Fruit fly (Drosophila melanogaster) whole organism, embryonic: ENCODE results near the gene CG33287.

Experiments used
- B-H2 ChIP-seq: fragments of 200-800 bp; sonication (Bioruptor generic); optimal IDR thresholded peaks from 2 replicates; lab custom pipeline; 2018; ENCODE audit warnings: missing biosample characterization, mild to moderate bottlenecking, missing genetic modification characterization
- Bdp1 ChIP-seq: fragments of 200-800 bp; sonication (Bioruptor generic); optimal IDR thresholded peaks from 3 replicates; lab custom pipeline; 2016; ENCODE audit warnings: missing biosample characterization, missing genetic modification characterization
- CG11247 ChIP-seq: fragments of 200-800 bp; sonication (Bioruptor generic); IDR thresholded peaks from 2 replicates; pipeline ENCODE4 v1.3.6; 2022; ENCODE audit warnings: missing biosample characterization, missing genetic modification characterization
- CG11398 ChIP-seq: fragments of 200-800 bp; sonication (Bioruptor generic); optimal IDR thresholded peaks from 2 replicates; lab custom pipeline; 2016; ENCODE audit warnings: missing biosample characterization, missing genetic modification characterization
- CG12391 ChIP-seq: fragments of 200-800 bp; sonication (Bioruptor generic); optimal IDR thresholded peaks from 3 replicates; lab custom pipeline; 2018; ENCODE audit warnings: missing biosample characterization, mild to moderate bottlenecking, missing genetic modification characterization, moderate library complexity
- CG12769 ChIP-seq: fragments of 200-800 bp; sonication (Bioruptor generic); optimal IDR thresholded peaks from 2 replicates; lab custom pipeline; 2019; ENCODE audit warnings: missing biosample characterization, mild to moderate bottlenecking, missing genetic modification characterization, moderate library complexity
- CG13424 ChIP-seq: fragments of 200-800 bp; sonication (Bioruptor generic); optimal IDR thresholded peaks from 2 replicates; lab custom pipeline; 2019; ENCODE audit warnings: missing biosample characterization, mild to moderate bottlenecking, missing genetic modification characterization, moderate library complexity
- CG13624 ChIP-seq: fragments of 200-800 bp; sonication (Bioruptor generic); optimal IDR thresholded peaks from 2 replicates; lab custom pipeline; 2016; ENCODE audit warnings: missing biosample characterization, missing genetic modification characterization
- CG15011 ChIP-seq: fragments of 200-800 bp; sonication (Bioruptor generic); optimal IDR thresholded peaks from 3 replicates; lab custom pipeline; 2018; ENCODE audit warnings: missing biosample characterization, mild to moderate bottlenecking, missing genetic modification characterization
- CG17359 ChIP-seq: fragments of 200-800 bp; sonication (Bioruptor generic); optimal IDR thresholded peaks from 3 replicates; lab custom pipeline; 2018; ENCODE audit warnings: missing biosample characterization, mild to moderate bottlenecking, missing genetic modification characterization, moderate library complexity
- CG17829 ChIP-seq: fragments of 200-800 bp; optimal IDR thresholded peaks from 2 replicates; lab custom pipeline; 2019; ENCODE audit warnings: missing biosample characterization, mild to moderate bottlenecking, missing genetic modification characterization, moderate library complexity
- CG2712 ChIP-seq: fragments of 200-800 bp; optimal IDR thresholded peaks from 3 replicates; lab custom pipeline; 2019; ENCODE audit warnings: missing biosample characterization, mild to moderate bottlenecking, missing genetic modification characterization, moderate library complexity
- CG4404 ChIP-seq: fragments of 200-800 bp; sonication (Bioruptor generic); IDR thresholded peaks from 2 replicates; pipeline ENCODE4 v1.3.6; 2022; ENCODE audit warnings: missing biosample characterization, missing genetic modification characterization
- CG5180 ChIP-seq: fragments of 200-800 bp; sonication (Bioruptor generic); optimal IDR thresholded peaks from 3 replicates; lab custom pipeline; 2017; ENCODE audit warnings: missing biosample characterization, missing genetic modification characterization, mild to moderate bottlenecking, moderate library complexity, missing genetic modification reagents
- CG5953 ChIP-seq: fragments of 200-800 bp; sonication (Bioruptor generic); IDR thresholded peaks from 2 replicates; pipeline ENCODE4 v1.3.6; 2022; ENCODE audit warnings: missing biosample characterization, missing genetic modification characterization
- CG6689 ChIP-seq: fragments of 200-800 bp; sonication (Bioruptor generic); IDR thresholded peaks from 2 replicates; pipeline ENCODE4 v1.3.6; 2022; ENCODE audit warnings: missing biosample characterization, missing genetic modification characterization
- CG6813 ChIP-seq: fragments of 200-800 bp; sonication (Bioruptor generic); optimal IDR thresholded peaks from 2 replicates; lab custom pipeline; 2017; ENCODE audit warnings: missing biosample characterization, missing genetic modification characterization, mild to moderate bottlenecking, moderate library complexity, missing genetic modification reagents
- CG7372 ChIP-seq: fragments of 200-800 bp; sonication (Bioruptor generic); IDR thresholded peaks from 2 replicates; pipeline ENCODE4 v1.3.6; 2022; ENCODE audit warnings: missing biosample characterization, missing genetic modification characterization
- CG8281 ChIP-seq: fragments of 200-800 bp; sonication (Bioruptor generic); optimal IDR thresholded peaks from 2 replicates; lab custom pipeline; 2018; ENCODE audit warnings: missing biosample characterization, mild to moderate bottlenecking, missing genetic modification characterization, moderate library complexity
- CG8290 ChIP-seq, 3 experiments: fragments of 200-800 bp; sonication (Bioruptor generic); optimal IDR thresholded peaks; 2 replicates each; lab custom pipeline; 2016 to 2019; ENCODE audit warnings: missing biosample characterization in 3 of 3, missing genetic modification characterization in 3 of 3, mild to moderate bottlenecking in 2 of 3, moderate library complexity in 1 of 3
- CG8924 ChIP-seq: fragments of 200-800 bp; optimal IDR thresholded peaks from 3 replicates; lab custom pipeline; 2019; ENCODE audit warnings: missing biosample characterization, mild to moderate bottlenecking, missing genetic modification characterization, moderate library complexity
- E2f1 ChIP-seq: fragments of 200-800 bp; sonication (Bioruptor generic); IDR thresholded peaks from 2 replicates; pipeline ENCODE4 v1.3.6; 2022; ENCODE audit warnings: missing biosample characterization, missing genetic modification characterization
- HmgD ChIP-seq: fragments of 200-800 bp; sonication (Bioruptor generic); optimal IDR thresholded peaks from 3 replicates; lab custom pipeline; 2016; ENCODE audit warnings: missing biosample characterization, missing genetic modification characterization
- Hmr ChIP-seq: fragments of 200-800 bp; sonication (Bioruptor generic); optimal IDR thresholded peaks from 3 replicates; lab custom pipeline; 2017; ENCODE audit warnings: mild to moderate bottlenecking, missing biosample characterization, missing genetic modification reagents, missing genetic modification characterization
- Hr51 ChIP-seq, 2 experiments: fragments of 200-800 bp; sonication (Bioruptor generic); optimal IDR thresholded peaks; 2 replicates in 1 of 2; 3 replicates in 1 of 2; lab custom pipeline; 2016 to 2018; ENCODE audit warnings: missing biosample characterization in 2 of 2, missing genetic modification characterization in 2 of 2, mild to moderate bottlenecking in 1 of 2, moderate library complexity in 1 of 2
- Hsf ChIP-seq: fragments of 200-800 bp; sonication (Bioruptor generic); optimal IDR thresholded peaks from 3 replicates; lab custom pipeline; 2016; ENCODE audit warnings: missing biosample characterization, missing genetic modification characterization
- Opbp ChIP-seq: fragments of 200-800 bp; sonication (Bioruptor generic); IDR thresholded peaks from 3 replicates; pipeline ENCODE4 v1.3.6; 2022; ENCODE audit warnings: missing biosample characterization, missing genetic modification characterization; ENCODE audit not compliant: partially characterized antibody
- Ptx1 ChIP-seq: fragments of 200-800 bp; sonication (Bioruptor generic); IDR thresholded peaks from 2 replicates; pipeline ENCODE4 v1.3.6; 2022; ENCODE audit warnings: missing biosample characterization, missing genetic modification characterization
- Side ChIP-seq: fragments of 200-800 bp; sonication (Bioruptor generic); optimal IDR thresholded peaks from 2 replicates; lab custom pipeline; 2016; ENCODE audit warnings: missing biosample characterization, missing genetic modification characterization
- Ssrp ChIP-seq: fragments of 200-800 bp; sonication (Bioruptor generic); optimal IDR thresholded peaks from 2 replicates; lab custom pipeline; 2018; ENCODE audit warnings: missing biosample characterization, mild to moderate bottlenecking, missing genetic modification characterization, moderate library complexity
- ase ChIP-seq: fragments of 200-800 bp; sonication (Bioruptor generic); IDR thresholded peaks from 3 replicates; pipeline ENCODE4 v1.3.6; 2022; ENCODE audit warnings: missing biosample characterization, missing genetic modification characterization
- ato ChIP-seq: fragments of 200-800 bp; sonication (Bioruptor generic); IDR thresholded peaks from 2 replicates; pipeline ENCODE4 v1.3.6; 2022; ENCODE audit warnings: missing biosample characterization, missing genetic modification characterization; ENCODE audit not compliant: partially characterized antibody
- bcd ChIP-seq: fragments of 200-800 bp; sonication (Bioruptor generic); optimal IDR thresholded peaks from 2 replicates; lab custom pipeline; 2017; ENCODE audit warnings: missing biosample characterization, mild to moderate bottlenecking, missing genetic modification characterization
- chif ChIP-seq, 2 experiments: fragments of 200-800 bp; sonication (Bioruptor generic); optimal IDR thresholded peaks; 3 replicates each; lab custom pipeline; 2016; ENCODE audit warnings: missing biosample characterization in 2 of 2, missing genetic modification characterization in 2 of 2
- danr ChIP-seq: fragments of 200-800 bp; sonication (Bioruptor generic); IDR thresholded peaks from 2 replicates; pipeline ENCODE4 v1.3.6; 2022; ENCODE audit warnings: missing biosample characterization, missing genetic modification characterization
- dmrt99B ChIP-seq: fragments of 200-800 bp; sonication (Bioruptor generic); optimal IDR thresholded peaks from 2 replicates; lab custom pipeline; 2018; ENCODE audit warnings: missing biosample characterization, mild to moderate bottlenecking, missing genetic modification characterization, moderate library complexity
- dpn ChIP-seq, 2 experiments: fragments of 200-800 bp; sonication (Bioruptor generic); optimal IDR thresholded peaks; 3 replicates each; lab custom pipeline; 2016; ENCODE audit warnings: missing biosample characterization in 2 of 2, missing genetic modification characterization in 2 of 2
- gem ChIP-seq: fragments of 200-800 bp; sonication (Bioruptor generic); optimal IDR thresholded peaks from 2 replicates; lab custom pipeline; 2019; ENCODE audit warnings: missing biosample characterization, mild to moderate bottlenecking, missing genetic modification characterization, moderate library complexity
- grn ChIP-seq: fragments of 200-800 bp; sonication (Bioruptor generic); optimal IDR thresholded peaks from 3 replicates; lab custom pipeline; 2017; ENCODE audit warnings: missing biosample characterization, missing genetic modification characterization
- gsb ChIP-seq: fragments of 200-800 bp; sonication (Bioruptor generic); IDR thresholded peaks from 2 replicates; pipeline ENCODE4 v1.3.6; 2022; ENCODE audit warnings: missing biosample characterization, missing genetic modification characterization
- mirr ChIP-seq: fragments of 200-800 bp; sonication (Bioruptor generic); optimal IDR thresholded peaks from 3 replicates; lab custom pipeline; 2018; ENCODE audit warnings: missing biosample characterization, mild to moderate bottlenecking, missing genetic modification characterization
- onecut ChIP-seq: fragments of 200-800 bp; sonication (Bioruptor generic); IDR thresholded peaks from 2 replicates; pipeline ENCODE4 v1.3.6; 2022; ENCODE audit warnings: missing biosample characterization, missing genetic modification characterization
- pros ChIP-seq: fragments of 200-800 bp; sonication (Bioruptor generic); optimal IDR thresholded peaks from 3 replicates; lab custom pipeline; 2019; ENCODE audit warnings: missing biosample characterization, mild to moderate bottlenecking, missing genetic modification characterization, moderate library complexity
- psq ChIP-seq: fragments of 200-800 bp; sonication (Bioruptor generic); optimal IDR thresholded peaks from 2 replicates; lab custom pipeline; 2017; ENCODE audit warnings: missing biosample characterization, missing genetic modification characterization
- repo ChIP-seq: fragments of 200-800 bp; sonication (Bioruptor generic); optimal IDR thresholded peaks from 2 replicates; lab custom pipeline; 2016; ENCODE audit warnings: missing biosample characterization, missing genetic modification characterization
- seq ChIP-seq: fragments of 200-800 bp; sonication (Bioruptor generic); IDR thresholded peaks from 2 replicates; pipeline ENCODE4 v1.3.6; 2022; ENCODE audit warnings: missing biosample characterization, missing genetic modification characterization
- slou ChIP-seq: fragments of 200-800 bp; sonication (Bioruptor generic); optimal IDR thresholded peaks from 3 replicates; lab custom pipeline; 2016; ENCODE audit warnings: missing biosample characterization, missing genetic modification characterization
- ttk ChIP-seq: fragments of 200-800 bp; sonication (Bioruptor generic); IDR thresholded peaks from 2 replicates; pipeline ENCODE4 v2.1.2; 2022; ENCODE audit warnings: missing biosample characterization, missing genetic modification characterization
- twi ChIP-seq: fragments of 200-800 bp; optimal IDR thresholded peaks from 2 replicates; lab custom pipeline; 2019; ENCODE audit warnings: missing biosample characterization, mild to moderate bottlenecking, missing genetic modification characterization, moderate library complexity

The CG33287 gene

DNA sequence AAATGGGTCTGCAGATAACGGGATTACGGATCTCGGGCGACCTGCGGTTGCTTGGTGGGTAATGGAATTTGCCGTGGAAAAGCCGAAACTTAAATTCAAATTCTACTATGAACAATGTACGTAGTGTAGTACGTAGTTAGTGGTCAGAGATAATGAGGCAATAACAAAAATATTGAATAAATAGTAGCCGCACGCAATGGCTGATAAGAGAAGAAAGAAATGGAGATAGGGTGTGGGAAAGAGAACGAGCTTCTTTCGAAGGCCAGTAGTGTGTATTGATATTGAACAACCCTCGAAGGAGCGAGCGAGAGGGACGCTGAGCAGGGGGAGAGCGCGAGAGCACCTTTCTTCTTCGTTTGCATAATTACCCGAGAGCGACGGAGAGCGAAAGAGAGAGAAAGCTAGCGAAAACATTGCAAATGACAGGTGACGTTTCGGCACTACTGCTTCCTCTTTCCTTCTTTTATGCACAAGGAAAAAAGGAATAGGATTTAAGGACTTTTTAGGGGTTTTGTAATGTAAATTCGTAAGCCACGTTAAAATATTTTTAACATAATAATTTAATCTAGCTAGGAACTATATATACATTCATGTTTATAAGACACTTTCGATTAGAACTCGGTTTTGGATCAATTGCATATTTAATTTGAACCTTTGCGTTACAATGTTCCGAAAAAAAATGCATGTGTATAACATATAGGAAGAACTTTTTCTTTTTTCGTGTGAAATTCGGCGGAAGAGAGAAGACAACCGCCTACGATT is 40.6 kb upstream of the CG33287 start (continued):
- TF ChIP-seq CG5180 (no peak), CG8281 (tag; lab: Kevin White, UChicago) (no peak), CG15011 (GFP tag; lab: Kevin White, UChicago) (peak; percentile 23), ase (no peak), gsb (GFP tag; lab: Robert Waterston, UW) (peak; percentile 31; the same call in 1 of the 2 replicates), ato (GFP tag; lab: Robert Waterston, UW) (no peak), Hsf (no peak), CG5953 (GFP tag; lab: Robert Waterston, UW) (no peak), CG7372 (GFP tag; lab: Robert Waterston, UW) (no peak), CG11398 (GFP tag; lab: Kevin White, UChicago) (no peak), repo (no peak), B-H2 (GFP tag; lab: Kevin White, UChicago) (no peak), CG4404 (no peak), CG12391 (tag; lab: Kevin White, UChicago) (peak; percentile 33), mirr (GFP tag; lab: Kevin White, UChicago) (peak; percentile 63), CG11247 (GFP tag; lab: Robert Waterston, UW) (no peak), Hmr (no peak), Opbp (no peak), dmrt99B (tag; lab: Kevin White, UChicago) (peak; percentile 40), pros (GFP tag; lab: Kevin White, UChicago) (peak; percentile 76), psq (no peak), danr (no peak), CG8290 (GFP tag; optimal IDR thresholded peaks at IDR 0.05; lab: Kevin White, UChicago) (no peak), CG8290 (tag; optimal IDR thresholded peaks at IDR 0.05; lab: Kevin White, UChicago) (no peak), seq (GFP tag; lab: Robert Waterston, UW) (peak; percentile 16; the same call in 1 of the 2 replicates), CG12769 (tag; lab: Kevin White, UChicago) (no peak), Ssrp (tag; lab: Kevin White, UChicago) (peak; percentile 29), Hr51 (GFP tag; optimal IDR thresholded peaks at IDR 0.05; lab: Kevin White, UChicago) (peak in 1 of 2 experiments; percentile 58), CG13624 (GFP tag; lab: Kevin White, UChicago) (no peak), Side (GFP tag; lab: Kevin White, UChicago) (no peak), slou (GFP tag; lab: Kevin White, UChicago) (no peak), CG6813 (no peak), onecut (no peak), ttk (GFP tag; lab: Robert Waterston, UW) (no peak), CG8924 (tag; lab: Kevin White, UChicago) (no peak), CG17829 (tag; lab: Kevin White, UChicago) (no peak), Bdp1 (GFP tag; lab: Kevin White, UChicago) (no peak), twi (tag; lab: Kevin White, UChicago) (peak; percentile 11), grn (GFP tag; lab: Kevin White, UChicago) (no peak), chif (GFP tag; optimal IDR thresholded peaks at IDR 0.05; lab: Kevin White, UChicago) (no peak), dpn (GFP tag; optimal IDR thresholded peaks at IDR 0.05; lab: Kevin White, UChicago) (peak in 1 of 2 experiments; percentile 5), E2f1 (GFP tag; lab: Robert Waterston, UW) (no peak), CG17359 (tag; lab: Kevin White, UChicago) (no peak), HmgD (GFP tag; lab: Kevin White, UChicago) (no peak), CG2712 (tag; lab: Kevin White, UChicago) (peak; percentile 22), Ptx1 (GFP tag; lab: Robert Waterston, UW) (0 out of 2 replicates have a peak, but pooled peaks have one; percentile 26), CG13424 (tag; lab: Kevin White, UChicago) (peak; percentile 26), bcd (peak; percentile 49), CG6689 (GFP tag; lab: Robert Waterston, UW) (peak; percentile 25; the same call in 1 of the 2 replicates), gem (tag; lab: Kevin White, UChicago) (peak; percentile 54)
